Worm (Caenorhabditis elegans) whole organism, L1 larva: ENCODE measurements around the gene smcl-1.

Experiments
- C04F5.9 ChIP-seq: sonication (generic microtip); optimal IDR thresholded peaks from 2 replicates; lab custom pipeline; 2016; ENCODE audit warnings: missing genetic modification characterization, missing compliant biosample characterization
- C16A3.4 ChIP-seq: fragments of 150-350 bp; optimal IDR thresholded peaks from 2 replicates; lab custom pipeline; 2014; ENCODE audit warnings: missing biosample characterization, missing genetic modification characterization
- C34B4.2 ChIP-seq: sonication (generic microtip); optimal IDR thresholded peaks from 2 replicates; lab custom pipeline; 2017; ENCODE audit warnings: mild to moderate bottlenecking, missing genetic modification characterization, missing compliant biosample characterization
- F16B12.6 ChIP-seq: fragments of 150-350 bp; optimal IDR thresholded peaks from 2 replicates; lab custom pipeline; 2014; ENCODE audit warnings: missing biosample characterization, missing genetic modification characterization
- aha-1 ChIP-seq: fragments of 150-350 bp; optimal IDR thresholded peaks from 2 replicates; lab custom pipeline; 2014; ENCODE audit warnings: missing biosample characterization, missing genetic modification characterization
- alr-1 ChIP-seq: fragments of 200-800 bp; sonication (Bioruptor generic); optimal IDR thresholded peaks from 2 replicates; lab custom pipeline; 2018; ENCODE audit warnings: borderline replicate concordance, mild to moderate bottlenecking, missing genetic modification characterization, missing compliant biosample characterization
- aly-2 ChIP-seq: fragments of 150-350 bp; optimal IDR thresholded peaks from 2 replicates; lab custom pipeline; 2014; ENCODE audit warnings: missing biosample characterization, missing genetic modification characterization
- blmp-1 ChIP-seq: fragments of 150-350 bp; optimal IDR thresholded peaks from 2 replicates; lab custom pipeline; 2014; ENCODE audit warnings: missing biosample characterization, missing genetic modification characterization
- ces-1 ChIP-seq: fragments of 150-350 bp; optimal IDR thresholded peaks from 2 replicates; lab custom pipeline; 2014; ENCODE audit warnings: missing biosample characterization, missing genetic modification reagents, missing genetic modification characterization
- dpl-1 ChIP-seq, 3 experiments: fragments of 150-350 bp in 2 of 3; sonication (generic microtip) in 1 of 3; optimal IDR thresholded peaks; 2 replicates each; lab custom pipeline; 2014 to 2017; ENCODE audit warnings: missing biosample characterization in 3 of 3, missing genetic modification characterization in 3 of 3, missing genetic modification reagents in 3 of 3
- dsc-1 ChIP-seq: sonication (generic microtip); optimal IDR thresholded peaks from 2 replicates; lab custom pipeline; 2016; ENCODE audit warnings: mild to moderate bottlenecking, missing genetic modification characterization, missing compliant biosample characterization
- egl-13 ChIP-seq: sonication (generic microtip); optimal IDR thresholded peaks from 2 replicates; lab custom pipeline; 2016; ENCODE audit warnings: missing genotype, missing genetic modification reagents, missing genetic modification characterization, missing compliant biosample characterization
- elt-3 ChIP-seq, 6 experiments: fragments of 150-350 bp in 1 of 6; sonication (generic microtip); optimal IDR thresholded peaks; 2 replicates each; lab custom pipeline; 2017 to 2018; ENCODE audit warnings: missing biosample characterization in 6 of 6, missing genetic modification characterization in 6 of 6, inconsistent platforms in 1 of 6
- fkh-4 ChIP-seq: sonication (generic microtip); optimal IDR thresholded peaks from 2 replicates; lab custom pipeline; 2016; ENCODE audit warnings: missing compliant biosample characterization, missing genetic modification characterization, borderline replicate concordance
- fkh-8 ChIP-seq: sonication (generic microtip); optimal IDR thresholded peaks from 2 replicates; lab custom pipeline; 2016; ENCODE audit warnings: mild to moderate bottlenecking, missing genetic modification characterization, missing compliant biosample characterization
- grh-1 ChIP-seq: fragments of 200-800 bp; sonication (Bioruptor generic); IDR thresholded peaks from 2 replicates; pipeline ENCODE4 v1.3.6; 2022; ENCODE audit warnings: missing genetic modification reagents, missing genetic modification characterization, missing compliant biosample characterization
- hlh-4 ChIP-seq: sonication (generic microtip); optimal IDR thresholded peaks from 2 replicates; lab custom pipeline; 2016; ENCODE audit warnings: mild to moderate bottlenecking, missing genetic modification characterization, missing compliant biosample characterization
- irx-1 ChIP-seq: sonication (generic microtip); optimal IDR thresholded peaks from 2 replicates; lab custom pipeline; 2016; ENCODE audit warnings: missing genetic modification characterization, missing compliant biosample characterization
- isw-1 ChIP-seq: fragments of 200-800 bp; sonication (Bioruptor generic); IDR thresholded peaks from 2 replicates; pipeline ENCODE4 v1.3.6; 2022; ENCODE audit warnings: missing genetic modification characterization, missing compliant biosample characterization
- jun-1 ChIP-seq: fragments of 150-350 bp; optimal IDR thresholded peaks from 2 replicates; lab custom pipeline; 2014; ENCODE audit warnings: missing biosample characterization, missing genetic modification reagents, missing genetic modification characterization
- lin-13 ChIP-seq: fragments of 150-350 bp; optimal IDR thresholded peaks from 2 replicates; lab custom pipeline; 2014; ENCODE audit warnings: missing biosample characterization, missing genetic modification reagents, missing genetic modification characterization
- lin-14 ChIP-seq: fragments of 200-800 bp; sonication (Bioruptor generic); optimal IDR thresholded peaks from 2 replicates; lab custom pipeline; 2018; ENCODE audit warnings: mild to moderate bottlenecking, missing genetic modification characterization, moderate library complexity, missing compliant biosample characterization
- lin-39 ChIP-seq: fragments of 150-350 bp; optimal IDR thresholded peaks from 2 replicates; lab custom pipeline; 2014; ENCODE audit warnings: missing biosample characterization, missing genetic modification reagents, missing genetic modification characterization
- mab-9 ChIP-seq: fragments of 200-800 bp; sonication (Bioruptor generic); IDR thresholded peaks from 2 replicates; pipeline ENCODE4 v1.3.6; 2022; ENCODE audit warnings: missing genetic modification reagents, missing genetic modification characterization, missing compliant biosample characterization
- nhr-11 ChIP-seq: fragments of 150-350 bp; optimal IDR thresholded peaks from 2 replicates; lab custom pipeline; 2014; ENCODE audit warnings: missing biosample characterization, missing genetic modification characterization
- nhr-12 ChIP-seq: sonication (generic microtip); optimal IDR thresholded peaks from 2 replicates; lab custom pipeline; 2017; ENCODE audit warnings: missing biosample characterization, missing genetic modification characterization
- nhr-20 ChIP-seq: sonication (generic microtip); optimal IDR thresholded peaks from 2 replicates; lab custom pipeline; 2016; ENCODE audit warnings: mild to moderate bottlenecking, missing genetic modification characterization, missing compliant biosample characterization
- nhr-28 ChIP-seq: fragments of 150-350 bp; optimal IDR thresholded peaks from 2 replicates; lab custom pipeline; 2014; ENCODE audit warnings: missing biosample characterization, missing genetic modification characterization
- nhr-47 ChIP-seq: sonication (generic microtip); optimal IDR thresholded peaks from 2 replicates; lab custom pipeline; 2016; ENCODE audit warnings: mild to moderate bottlenecking, missing genetic modification characterization, moderate library complexity, missing compliant biosample characterization
- nhr-71 ChIP-seq: sonication (generic microtip); optimal IDR thresholded peaks from 2 replicates; lab custom pipeline; 2016; ENCODE audit warnings: mild to moderate bottlenecking, missing genetic modification characterization, moderate library complexity, missing compliant biosample characterization
- nhr-76 ChIP-seq: sonication (generic microtip); optimal IDR thresholded peaks from 2 replicates; lab custom pipeline; 2017; ENCODE audit warnings: missing biosample characterization, missing genetic modification characterization
- nhr-84 ChIP-seq: sonication (generic microtip); optimal IDR thresholded peaks from 2 replicates; lab custom pipeline; 2017; ENCODE audit warnings: missing biosample characterization, missing genetic modification characterization
- nhr-85 ChIP-seq: sonication (generic microtip); peaks from one replicate; lab custom pipeline; 2016; ENCODE audit warnings: missing genetic modification characterization, inconsistent platforms, missing compliant biosample characterization
- nhr-90 ChIP-seq: sonication (generic microtip); optimal IDR thresholded peaks from 2 replicates; lab custom pipeline; 2016; ENCODE audit warnings: mild to moderate bottlenecking, missing genetic modification characterization, missing compliant biosample characterization; ENCODE audit not compliant: poor library complexity
- pax-3 ChIP-seq: fragments of 200-800 bp; sonication (Bioruptor generic); optimal IDR thresholded peaks from 2 replicates; lab custom pipeline; 2018; ENCODE audit warnings: mild to moderate bottlenecking, missing genetic modification characterization, moderate library complexity, missing compliant biosample characterization
- rnt-1 ChIP-seq: sonication (generic microtip); optimal IDR thresholded peaks from 2 replicates; lab custom pipeline; 2016; ENCODE audit warnings: mild to moderate bottlenecking, missing genetic modification characterization, moderate library complexity, missing compliant biosample characterization
- snpc-4 ChIP-seq: fragments of 150-350 bp; optimal IDR thresholded peaks from 2 replicates; lab custom pipeline; 2014; ENCODE audit warnings: missing biosample characterization, missing genetic modification characterization
- snu-23 ChIP-seq: sonication (generic microtip); optimal IDR thresholded peaks from 2 replicates; lab custom pipeline; 2016; ENCODE audit warnings: missing genetic modification characterization, missing compliant biosample characterization
- sox-4 ChIP-seq: sonication (generic microtip); optimal IDR thresholded peaks from 2 replicates; lab custom pipeline; 2016; ENCODE audit warnings: missing genetic modification characterization, missing compliant biosample characterization
- sptf-1 ChIP-seq: fragments of 150-350 bp; optimal IDR thresholded peaks from 2 replicates; lab custom pipeline; 2014; ENCODE audit warnings: missing biosample characterization, missing genetic modification characterization
- tlp-1 ChIP-seq: fragments of 150-350 bp; optimal IDR thresholded peaks from 2 replicates; lab custom pipeline; 2014; ENCODE audit warnings: missing biosample characterization, missing genetic modification characterization
- unc-30 ChIP-seq: sonication (generic microtip); optimal IDR thresholded peaks from 2 replicates; lab custom pipeline; 2017; ENCODE audit warnings: missing biosample characterization, missing genetic modification characterization
- unc-98 ChIP-seq: fragments of 200-800 bp; sonication (Bioruptor generic); IDR thresholded peaks from 2 replicates; pipeline ENCODE4 v1.3.6; 2022; ENCODE audit warnings: missing genetic modification characterization, missing compliant biosample characterization
- xbp-1 ChIP-seq: sonication (generic microtip); optimal IDR thresholded peaks from 2 replicates; lab custom pipeline; 2016; ENCODE audit warnings: missing genetic modification characterization, missing compliant biosample characterization
- zip-4 ChIP-seq: fragments of 200-800 bp; sonication (Bioruptor generic); optimal IDR thresholded peaks from 2 replicates; lab custom pipeline; 2018; ENCODE audit warnings: mild to moderate bottlenecking, missing genetic modification characterization, moderate library complexity, missing compliant biosample characterization
- ztf-4 ChIP-seq: fragments of 150-350 bp; optimal IDR thresholded peaks from 2 replicates; lab custom pipeline; 2014; ENCODE audit warnings: missing biosample characterization, missing genetic modification characterization

The smcl-1 gene

ce11 chrX:11716463-11716960 is 23.2 kb downstream of the smcl-1 start, which contains the start of gene C44C10.9:
C44C10.9 (minus strand) TSS chrX:11716513.
- TF ChIP-seq snpc-4 (tag; lab: Kevin White, UChicago) = no peak
- TF ChIP-seq nhr-20 (tag; lab: Kevin White, UChicago) = peak; percentile 13
- peak; percentile 56 for TF ChIP-seq lin-14
- TF ChIP-seq snu-23 (GFP tag; lab: Kevin White, UChicago) = peak; percentile 10
- no peak for TF ChIP-seq aly-2
- TF ChIP-seq fkh-4 (tag; lab: Kevin White, UChicago) = no peak
- peak; percentile 53 for TF ChIP-seq blmp-1 (tag; lab: Kevin White, UChicago)
- TF ChIP-seq nhr-85 = peak; percentile 61

ce11 chrX:11718751-11719150 is 25.5 kb downstream of the smcl-1 start:
- TF ChIP-seq C16A3.4 (tag; lab: Kevin White, UChicago) (no peak), lin-14 (peak; percentile 20)

- TF ChIP-seq lin-13 (GFP tag; lab: Kevin White, UChicago) (no peak), sox-4 (no peak), F16B12.6 (no peak), nhr-76 (tag; lab: Kevin White, UChicago) (no peak), ztf-4 (tag; lab: Kevin White, UChicago) (no peak), ces-1 (GFP tag; lab: Kevin White, UChicago) (no peak), xbp-1 (tag; lab: Kevin White, UChicago) (no peak), isw-1 (GFP tag; lab: Robert Waterston, UW) (no peak), elt-3 (tag; optimal IDR thresholded peaks at IDR 0.05; lab: Kevin White, UChicago) (peak in 2 of 6 experiments; percentile 2 to 4), grh-1 (GFP tag; lab: Robert Waterston, UW) (peak; percentile 5; the same call in 1 of the 2 replicates), irx-1 (no peak), sptf-1 (tag; lab: Kevin White, UChicago) (no peak), nhr-90 (peak; percentile 51), nhr-71 (tag; lab: Kevin White, UChicago) (peak; percentile 0), nhr-47 (tag; lab: Kevin White, UChicago) (no peak), lin-14 (peak; percentile 63), egl-13 (no peak), aha-1 (tag; lab: Kevin White, UChicago) (no peak), dpl-1 (GFP tag; optimal IDR thresholded peaks at IDR 0.05; lab: Kevin White, UChicago) (no peak), nhr-11 (tag; lab: Kevin White, UChicago) (no peak), unc-30 (no peak), nhr-84 (no peak), jun-1 (no peak), nhr-20 (tag; lab: Kevin White, UChicago) (peak; percentile 36), aly-2 (no peak), tlp-1 (tag; lab: Kevin White, UChicago) (no peak), pax-3 (tag; lab: Kevin White, UChicago) (no peak), dsc-1 (tag; lab: Kevin White, UChicago) (no peak), zip-4 (GFP tag; lab: Kevin White, UChicago) (no peak), alr-1 (tag; lab: Kevin White, UChicago) (no peak), blmp-1 (tag; lab: Kevin White, UChicago) (peak; percentile 79), nhr-28 (no peak), nhr-12 (tag; lab: Kevin White, UChicago) (no peak), fkh-8 (tag; lab: Kevin White, UChicago) (no peak), C34B4.2 (no peak), nhr-85 (peak; percentile 88), snu-23 (GFP tag; lab: Kevin White, UChicago) (peak; percentile 25), hlh-4 (no peak), unc-98 (GFP tag; lab: Robert Waterston, UW) (no peak), C16A3.4 (tag; lab: Kevin White, UChicago) (no peak), mab-9 (GFP tag; lab: Robert Waterston, UW) (no peak), C04F5.9 (no peak), rnt-1 (tag; lab: Kevin White, UChicago) (no peak), lin-39 (tag; lab: Kevin White, UChicago) (no peak)
- TF ChIP-seq, all 84 proteins: peak for 9
These were observed 26.8 kb downstream of the smcl-1 start for ce11 chrX:11720058-11720457.
